Worm (Caenorhabditis elegans) whole organism, L4/young adult: ENCODE data around the gene rla-2.

Experiments used
- W03F9.2 ChIP-seq: fragments of 150-350 bp; optimal IDR thresholded peaks from 2 replicates; lab custom pipeline; 2014; ENCODE audit warnings: missing biosample characterization, missing genetic modification characterization
- dao-5 ChIP-seq: sonication (generic microtip); optimal IDR thresholded peaks from 2 replicates; lab custom pipeline; 2016; ENCODE audit warnings: missing genotype, missing genetic modification characterization, moderate library complexity, missing compliant biosample characterization
- him-1 ChIP-seq: sonication (generic microtip); optimal IDR thresholded peaks from 2 replicates; lab custom pipeline; 2016; ENCODE audit warnings: missing genotype, missing genetic modification reagents, missing genetic modification characterization, missing compliant biosample characterization

Gene rla-2

ce11 chrIV:13370235-13370739 is at the start of gene rla-2, which contains the start of the genes popl-7 and Y62E10A.24:
Gene rla-2, minus strand, starts transcription at chrIV:13370285.
Gene popl-7, plus strand, starts transcription at chrIV:13370689.
Gene Y62E10A.24, plus strand, starts transcription at chrIV:13370710.
- no peak for TF ChIP-seq dao-5 (tag; lab: Kevin White, UChicago)
- no peak for TF ChIP-seq him-1 (tag; lab: Kevin White, UChicago)
- TF ChIP-seq W03F9.2 (tag; lab: Kevin White, UChicago): no peak

- TF ChIP-seq him-1 (tag; lab: Kevin White, UChicago): no peak
- no peak for TF ChIP-seq W03F9.2 (tag; lab: Kevin White, UChicago)
- TF ChIP-seq dao-5 (tag; lab: Kevin White, UChicago): no peak
Measured at ce11 chrIV:13415739-13416271, 45.7 kb upstream of the rla-2 start, which contains the start of the genes pik-1 and aptf-2. Gene pik-1, plus strand, starts transcription at chrIV:13416041. Gene aptf-2, minus strand, starts transcription at chrIV:13416051.

ce11 chrIV:13412845-13413383 is 42.8 kb upstream of the rla-2 start, which contains the start of gene gcl-1:
Gene gcl-1, minus strand, starts transcription at chrIV:13412895.
- TF ChIP-seq W03F9.2 (tag; lab: Kevin White, UChicago) (no peak), him-1 (tag; lab: Kevin White, UChicago) (no peak), dao-5 (tag; lab: Kevin White, UChicago) (no peak)

- TF ChIP-seq him-1 (tag; lab: Kevin White, UChicago) (no peak), W03F9.2 (tag; lab: Kevin White, UChicago) (no peak), dao-5 (tag; lab: Kevin White, UChicago) (no peak)
Measured at ce11 chrIV:13408018-13408417, 37.9 kb upstream of the rla-2 start, which contains the start of gene Y62E10A.19. Gene Y62E10A.19, minus strand, starts transcription at chrIV:13408306.

- TF ChIP-seq dao-5 (tag; lab: Kevin White, UChicago) (no peak), W03F9.2 (tag; lab: Kevin White, UChicago) (no peak), him-1 (tag; lab: Kevin White, UChicago) (no peak)
Measured at ce11 chrIV:13400456-13401364, 30.6 kb upstream of the rla-2 start, which contains the start of the genes memi-2 and cyp-31A5. Gene memi-2, minus strand, starts transcription at chrIV:13400506. Gene cyp-31A5, plus strand, starts transcription at chrIV:13401289.

- TF ChIP-seq W03F9.2 (tag; lab: Kevin White, UChicago) (no peak), dao-5 (tag; lab: Kevin White, UChicago) (no peak), him-1 (tag; lab: Kevin White, UChicago) (no peak)
Measured at ce11 chrIV:13398728-13399127, 28.6 kb upstream of the rla-2 start, which contains the start of gene Y62E10A.13. Gene Y62E10A.13, minus strand, starts transcription at chrIV:13399053.

- TF ChIP-seq W03F9.2 (tag; lab: Kevin White, UChicago) (no peak), him-1 (tag; lab: Kevin White, UChicago) (no peak), dao-5 (tag; lab: Kevin White, UChicago) (no peak)
Measured at ce11 chrIV:13396375-13396774, 26.3 kb upstream of the rla-2 start.

ce11 chrIV:13395255-13395654 is 25.2 kb upstream of the rla-2 start:
- TF ChIP-seq W03F9.2 (tag; lab: Kevin White, UChicago): no peak
- TF ChIP-seq him-1 (tag; lab: Kevin White, UChicago): peak; percentile 67
- no peak for TF ChIP-seq dao-5 (tag; lab: Kevin White, UChicago)

- TF ChIP-seq dao-5 (tag; lab: Kevin White, UChicago): no peak
Measured at ce11 chrIV:13394686-13395085, 24.6 kb upstream of the rla-2 start.

ce11 chrIV:13393246-13393716 is 23.2 kb upstream of the rla-2 start:
- TF ChIP-seq him-1 (tag; lab: Kevin White, UChicago) (no peak), dao-5 (tag; lab: Kevin White, UChicago) (no peak), W03F9.2 (tag; lab: Kevin White, UChicago) (peak; percentile 21)

ce11 chrIV:13392230-13392629 is 22.1 kb upstream of the rla-2 start:
- TF ChIP-seq him-1 (tag; lab: Kevin White, UChicago) (no peak), W03F9.2 (tag; lab: Kevin White, UChicago) (no peak)

ce11 chrIV:13390770-13391169 is 20.7 kb upstream of the rla-2 start:
- TF ChIP-seq him-1 (tag; lab: Kevin White, UChicago): no peak

ce11 chrIV:13389237-13389636 is 19.2 kb upstream of the rla-2 start:
- TF ChIP-seq W03F9.2 (tag; lab: Kevin White, UChicago): no peak
- no peak for TF ChIP-seq dao-5 (tag; lab: Kevin White, UChicago)
- TF ChIP-seq him-1 (tag; lab: Kevin White, UChicago): no peak
